Fruit fly (Drosophila melanogaster) whole organism, embryonic: ENCODE measurements around the gene CG8135.

ENCODE experiments used
- Abd-B ChIP-seq: fragments of 200-800 bp; sonication (Bioruptor generic); optimal IDR thresholded peaks from 2 replicates; lab custom pipeline; 2018; ENCODE audit warnings: missing biosample characterization, mild to moderate bottlenecking, missing genetic modification characterization, moderate library complexity
- CG10209 ChIP-seq: fragments of 200-800 bp; sonication (Bioruptor generic); optimal IDR thresholded peaks from 3 replicates; lab custom pipeline; 2017; ENCODE audit warnings: missing biosample characterization, mild to moderate bottlenecking, missing genetic modification characterization, missing genetic modification reagents
- CG12299 ChIP-seq: fragments of 200-800 bp; sonication (Bioruptor generic); optimal IDR thresholded peaks from 2 replicates; lab custom pipeline; 2018; ENCODE audit warnings: missing biosample characterization, mild to moderate bottlenecking, missing genetic modification characterization
- CG15011 ChIP-seq: fragments of 200-800 bp; sonication (Bioruptor generic); optimal IDR thresholded peaks from 3 replicates; lab custom pipeline; 2018; ENCODE audit warnings: missing biosample characterization, mild to moderate bottlenecking, missing genetic modification characterization
- HLH3B ChIP-seq: fragments of 200-800 bp; sonication (Bioruptor generic); IDR thresholded peaks from 2 replicates; pipeline ENCODE4 v1.3.6; 2022; ENCODE audit warnings: missing biosample characterization, missing genetic modification characterization
- Max ChIP-seq: fragments of 200-800 bp; sonication (Bioruptor generic); optimal IDR thresholded peaks from 2 replicates; lab custom pipeline; 2016; ENCODE audit warnings: missing biosample characterization, mild to moderate bottlenecking, missing genetic modification characterization
- Mrtf ChIP-seq: fragments of 200-800 bp; sonication (Bioruptor generic); IDR thresholded peaks from 3 replicates; pipeline ENCODE4 v1.3.6; 2022; ENCODE audit warnings: missing biosample characterization, missing genetic modification characterization
- chm ChIP-seq: fragments of 200-800 bp; sonication (Bioruptor generic); IDR thresholded peaks from 2 replicates; pipeline ENCODE4 v1.3.6; 2022; ENCODE audit warnings: missing biosample characterization, missing genetic modification characterization
- dan ChIP-seq: fragments of 200-800 bp; sonication (Bioruptor generic); IDR thresholded peaks from 2 replicates; pipeline ENCODE4 v1.3.6; 2022; ENCODE audit warnings: missing biosample characterization, missing genetic modification characterization

- TF ChIP-seq CG10209 (no peak), chm (GFP tag; lab: Robert Waterston, UW) (no peak), HLH3B (no peak), Max (GFP tag; lab: Kevin White, UChicago) (no peak), Abd-B (GFP tag; lab: Kevin White, UChicago) (no peak), Mrtf (GFP tag; lab: Robert Waterston, UW) (no peak), CG12299 (tag; lab: Kevin White, UChicago) (no peak), CG15011 (GFP tag; lab: Kevin White, UChicago) (no peak), dan (GFP tag; lab: Robert Waterston, UW) (no peak)
These were observed 18.2 kb downstream of the CG8135 start for dm6 chr3R:9422338-9422737.
